Fruit fly (Drosophila melanogaster) whole organism, embryonic: Measurements from ENCODE around the gene Cyp313a1.
A peak's percentile ranks its signal among the peaks of the same experiment; 100 is the strongest.

Experiments
- Bdp1 ChIP-seq: fragments of 200-800 bp; sonication (Bioruptor generic); optimal IDR thresholded peaks from 3 replicates; lab custom pipeline; 2016; ENCODE audit warnings: missing biosample characterization, missing genetic modification characterization
- Blimp-1 ChIP-seq: fragments of 200-800 bp; sonication (Bioruptor generic); optimal IDR thresholded peaks from 3 replicates; lab custom pipeline; 2018; ENCODE audit warnings: missing biosample characterization, missing genetic modification characterization, mild to moderate bottlenecking, moderate library complexity, missing genetic modification reagents
- CG10431 ChIP-seq: fragments of 200-800 bp; sonication (Bioruptor generic); optimal IDR thresholded peaks from 3 replicates; lab custom pipeline; 2018; ENCODE audit warnings: missing biosample characterization, mild to moderate bottlenecking, missing genetic modification characterization
- CG10979 ChIP-seq: fragments of 200-800 bp; sonication (Bioruptor generic); optimal IDR thresholded peaks from 2 replicates; lab custom pipeline; 2018; ENCODE audit warnings: missing biosample characterization, mild to moderate bottlenecking, missing genetic modification characterization, moderate library complexity
- CG11504 ChIP-seq: fragments of 200-800 bp; sonication (Bioruptor generic); optimal IDR thresholded peaks from 3 replicates; lab custom pipeline; 2019; ENCODE audit warnings: missing biosample characterization, mild to moderate bottlenecking, missing genetic modification characterization, moderate library complexity
- CG13123 ChIP-seq: fragments of 200-800 bp; sonication (Bioruptor generic); optimal IDR thresholded peaks from 2 replicates; lab custom pipeline; 2016; ENCODE audit warnings: missing biosample characterization, missing genetic modification characterization
- CG14710 ChIP-seq: fragments of 200-800 bp; sonication (Bioruptor generic); optimal IDR thresholded peaks from 3 replicates; lab custom pipeline; 2019; ENCODE audit warnings: missing biosample characterization, mild to moderate bottlenecking, missing genetic modification characterization, moderate library complexity
- CG18619 ChIP-seq: fragments of 200-800 bp; sonication (Bioruptor generic); optimal IDR thresholded peaks from 3 replicates; lab custom pipeline; 2017; ENCODE audit warnings: missing biosample characterization, mild to moderate bottlenecking, missing genetic modification characterization
- CG2712 ChIP-seq: fragments of 200-800 bp; optimal IDR thresholded peaks from 3 replicates; lab custom pipeline; 2019; ENCODE audit warnings: missing biosample characterization, mild to moderate bottlenecking, missing genetic modification characterization, moderate library complexity
- CG3065 ChIP-seq: fragments of 200-800 bp; sonication (Bioruptor generic); optimal IDR thresholded peaks from 2 replicates; lab custom pipeline; 2016; ENCODE audit warnings: missing biosample characterization, missing genetic modification characterization
- CG31365 ChIP-seq: fragments of 200-800 bp; sonication (Bioruptor generic); optimal IDR thresholded peaks from 2 replicates; lab custom pipeline; 2018; ENCODE audit warnings: missing biosample characterization, mild to moderate bottlenecking, missing genetic modification characterization
- CG32532 ChIP-seq: fragments of 200-800 bp; sonication (Bioruptor generic); IDR thresholded peaks from 2 replicates; pipeline ENCODE4 v1.3.6; 2022; ENCODE audit warnings: missing biosample characterization, missing genetic modification characterization
- CG34422 ChIP-seq: fragments of 200-800 bp; sonication (Bioruptor generic); IDR thresholded peaks from 3 replicates; pipeline ENCODE4 v1.3.6; 2022; ENCODE audit warnings: missing biosample characterization, missing genetic modification characterization
- CG4328 ChIP-seq: fragments of 200-800 bp; sonication (Bioruptor generic); optimal IDR thresholded peaks from 3 replicates; lab custom pipeline; 2017; ENCODE audit warnings: missing biosample characterization, missing genetic modification reagents, missing genetic modification characterization
- CG9727 ChIP-seq: fragments of 200-800 bp; sonication (Bioruptor generic); optimal IDR thresholded peaks from 3 replicates; lab custom pipeline; 2017; ENCODE audit warnings: missing biosample characterization, mild to moderate bottlenecking, missing genetic modification characterization
- Camta ChIP-seq: fragments of 200-800 bp; sonication (Bioruptor generic); optimal IDR thresholded peaks from 2 replicates; lab custom pipeline; 2016; ENCODE audit warnings: missing biosample characterization, missing genetic modification characterization
- Dad ChIP-seq: fragments of 200-800 bp; sonication (Bioruptor generic); optimal IDR thresholded peaks from 3 replicates; lab custom pipeline; 2016; ENCODE audit warnings: missing biosample characterization, missing genetic modification characterization
- Doc2 ChIP-seq: fragments of 200-800 bp; sonication (Bioruptor generic); IDR thresholded peaks from 2 replicates; pipeline ENCODE4 v1.3.6; 2022; ENCODE audit warnings: missing biosample characterization, missing genetic modification characterization
- Drgx ChIP-seq: fragments of 200-800 bp; sonication (Bioruptor generic); IDR thresholded peaks from 2 replicates; pipeline ENCODE4 v1.3.6; 2022; ENCODE audit warnings: missing biosample characterization, missing genetic modification characterization
- E2f2 ChIP-seq: fragments of 200-800 bp; sonication (Bioruptor generic); IDR thresholded peaks from 2 replicates; pipeline ENCODE4 v1.3.6; 2022; ENCODE audit warnings: missing biosample characterization, missing genetic modification characterization
- Ets65A ChIP-seq: fragments of 200-800 bp; sonication (Bioruptor generic); peaks from one replicate; lab custom pipeline; 2016; ENCODE audit warnings: missing biosample characterization, missing genetic modification characterization
- H15 ChIP-seq: fragments of 200-800 bp; sonication (Bioruptor generic); IDR thresholded peaks from 3 replicates; pipeline ENCODE4 v1.3.6; 2022; ENCODE audit warnings: missing biosample characterization, missing genetic modification characterization
- MTF-1 ChIP-seq: fragments of 200-800 bp; sonication (Bioruptor generic); optimal IDR thresholded peaks from 2 replicates; lab custom pipeline; 2018; ENCODE audit warnings: missing biosample characterization, mild to moderate bottlenecking, missing genetic modification characterization, borderline replicate concordance
- Mrtf ChIP-seq: fragments of 200-800 bp; sonication (Bioruptor generic); IDR thresholded peaks from 3 replicates; pipeline ENCODE4 v1.3.6; 2022; ENCODE audit warnings: missing biosample characterization, missing genetic modification characterization
- Myb ChIP-seq: fragments of 200-800 bp; sonication (Bioruptor generic); optimal IDR thresholded peaks from 2 replicates; lab custom pipeline; 2016; ENCODE audit warnings: missing biosample characterization, missing genetic modification characterization
- Oaz ChIP-seq: fragments of 200-800 bp; sonication (Bioruptor generic); IDR thresholded peaks from 2 replicates; pipeline ENCODE4 v1.3.6; 2022; ENCODE audit warnings: missing biosample characterization, missing genetic modification characterization
- Oli ChIP-seq: fragments of 200-800 bp; sonication (Bioruptor generic); optimal IDR thresholded peaks from 2 replicates; lab custom pipeline; 2018; ENCODE audit warnings: missing biosample characterization, mild to moderate bottlenecking, missing genetic modification characterization, moderate library complexity
- Opbp ChIP-seq: fragments of 200-800 bp; sonication (Bioruptor generic); IDR thresholded peaks from 3 replicates; pipeline ENCODE4 v1.3.6; 2022; ENCODE audit warnings: missing biosample characterization, missing genetic modification characterization; ENCODE audit not compliant: partially characterized antibody
- Taf1 ChIP-seq: fragments of 200-800 bp; sonication (Bioruptor generic); IDR thresholded peaks from 2 replicates; pipeline ENCODE4 v1.3.6; 2022; ENCODE audit warnings: missing biosample characterization, missing genetic modification characterization
- Xrp1 ChIP-seq: fragments of 200-800 bp; sonication (Bioruptor generic); IDR thresholded peaks from 2 replicates; pipeline ENCODE4 v1.3.6; 2022; ENCODE audit warnings: missing biosample characterization, missing genetic modification characterization
- ara ChIP-seq: fragments of 200-800 bp; sonication (Bioruptor generic); IDR thresholded peaks from 2 replicates; pipeline ENCODE4 v1.3.6; 2022; ENCODE audit warnings: missing biosample characterization, missing genetic modification characterization
- bsh ChIP-seq, 2 experiments: fragments of 200-800 bp; sonication (Bioruptor generic); optimal IDR thresholded peaks; 2 replicates each; lab custom pipeline; 2017 to 2018; ENCODE audit warnings: mild to moderate bottlenecking in 2 of 2, missing biosample characterization in 2 of 2, missing genetic modification characterization in 2 of 2, moderate library complexity in 1 of 2
- cad ChIP-seq: fragments of >200 bp; optimal IDR thresholded peaks from 2 replicates; lab custom pipeline; 2017; ENCODE audit warnings: missing biosample characterization, missing genetic modification characterization
- dmrt11E ChIP-seq: fragments of 200-800 bp; sonication (Bioruptor generic); optimal IDR thresholded peaks from 3 replicates; lab custom pipeline; 2018; ENCODE audit warnings: missing biosample characterization, mild to moderate bottlenecking, missing genetic modification characterization, moderate library complexity
- fu2 ChIP-seq: fragments of 200-800 bp; sonication (Bioruptor generic); optimal IDR thresholded peaks from 2 replicates; lab custom pipeline; 2016; ENCODE audit warnings: missing biosample characterization, missing genetic modification characterization
- gfzf ChIP-seq: fragments of 200-800 bp; sonication (Bioruptor generic); optimal IDR thresholded peaks from 2 replicates; lab custom pipeline; 2016; ENCODE audit warnings: missing biosample characterization, mild to moderate bottlenecking, missing genetic modification characterization, moderate library complexity
- kah ChIP-seq: fragments of 200-800 bp; sonication (Bioruptor generic); optimal IDR thresholded peaks from 2 replicates; lab custom pipeline; 2018; ENCODE audit warnings: missing biosample characterization, mild to moderate bottlenecking, missing genetic modification characterization
- lab ChIP-seq: fragments of 200-800 bp; sonication (Bioruptor generic); optimal IDR thresholded peaks from 3 replicates; lab custom pipeline; 2017; ENCODE audit warnings: missing biosample characterization, missing genetic modification characterization, mild to moderate bottlenecking, moderate library complexity, missing genetic modification reagents
- nom ChIP-seq: fragments of 200-800 bp; sonication (Bioruptor generic); optimal IDR thresholded peaks from 2 replicates; lab custom pipeline; 2017; ENCODE audit warnings: missing biosample characterization, missing genetic modification characterization, mild to moderate bottlenecking, moderate library complexity, missing genetic modification reagents
- pros ChIP-seq: fragments of 200-800 bp; sonication (Bioruptor generic); optimal IDR thresholded peaks from 3 replicates; lab custom pipeline; 2019; ENCODE audit warnings: missing biosample characterization, mild to moderate bottlenecking, missing genetic modification characterization, moderate library complexity
- sens ChIP-seq: fragments of 200-800 bp; sonication (Bioruptor generic); peaks from one replicate; lab custom pipeline; 2016; ENCODE audit warnings: missing biosample characterization, missing genetic modification characterization
- sima ChIP-seq: fragments of 200-800 bp; sonication (Bioruptor generic); optimal IDR thresholded peaks from 2 replicates; lab custom pipeline; 2016; ENCODE audit warnings: missing biosample characterization, missing genetic modification characterization
- unpg ChIP-seq: fragments of 200-800 bp; sonication (Bioruptor generic); optimal IDR thresholded peaks from 3 replicates; lab custom pipeline; 2018; ENCODE audit warnings: missing biosample characterization, mild to moderate bottlenecking, missing genetic modification characterization, moderate library complexity
- zf30C ChIP-seq: fragments of 200-800 bp; sonication (Bioruptor generic); optimal IDR thresholded peaks from 3 replicates; lab custom pipeline; 2018; ENCODE audit warnings: missing biosample characterization, mild to moderate bottlenecking, missing genetic modification characterization

Cyp313a1 gene

dm6 chr3R:14492287-14492889, 28.5 kb upstream of the Cyp313a1 start (continued):
- no peak for TF ChIP-seq CG4328 (GFP tag; lab: Kevin White, UChicago)
- TF ChIP-seq CG3065 (GFP tag; lab: Kevin White, UChicago): no peak
- no peak for TF ChIP-seq Doc2
- TF ChIP-seq Bdp1: no peak
- TF ChIP-seq Taf1: no peak
- no peak for TF ChIP-seq gfzf (GFP tag; lab: Kevin White, UChicago)
- 0 out of 2 replicates have a peak, but pooled peaks have one; percentile 22 for TF ChIP-seq Oaz
- TF ChIP-seq CG9727 (GFP tag; lab: Kevin White, UChicago): no peak
- TF ChIP-seq MTF-1 (GFP tag; lab: Kevin White, UChicago): no peak
- TF ChIP-seq Dad (GFP tag; lab: Kevin White, UChicago): no peak
- TF ChIP-seq CG11504: peak; percentile 43
- no peak for TF ChIP-seq CG34422 (GFP tag; lab: Robert Waterston, UW)
- no peak for TF ChIP-seq Mrtf
- TF ChIP-seq Blimp-1 (GFP tag; lab: Kevin White, UChicago): peak; percentile 24
- no peak for TF ChIP-seq CG18619 (GFP tag; lab: Kevin White, UChicago)
- no peak for TF ChIP-seq fu2 (GFP tag; lab: Kevin White, UChicago)
- TF ChIP-seq unpg (GFP tag; lab: Kevin White, UChicago): peak; percentile 27
- TF ChIP-seq CG10431 (GFP tag; lab: Kevin White, UChicago): no peak
- TF ChIP-seq sima (GFP tag; lab: Kevin White, UChicago): no peak
- no peak for TF ChIP-seq Opbp (GFP tag; lab: Robert Waterston, UW)
- no peak for TF ChIP-seq lab (GFP tag; lab: Kevin White, UChicago)
- peak; percentile 13 for TF ChIP-seq dmrt11E
- no peak for TF ChIP-seq ara (GFP tag; lab: Robert Waterston, UW)
- peak; percentile 67 for TF ChIP-seq sens (GFP tag; lab: Kevin White, UChicago)
- TF ChIP-seq CG14710 (tag; lab: Kevin White, UChicago): no peak
- no peak for TF ChIP-seq pros (GFP tag; lab: Kevin White, UChicago)
- TF ChIP-seq H15: no peak
- TF ChIP-seq E2f2 (GFP tag; lab: Robert Waterston, UW): no peak
- no peak for TF ChIP-seq CG32532 (GFP tag; lab: Robert Waterston, UW)
- TF ChIP-seq CG13123 (GFP tag; lab: Kevin White, UChicago): no peak
- no peak for TF ChIP-seq cad (GFP tag; lab: Kevin White, UChicago)
- peak in 1 of 2 experiments; percentile 21 for TF ChIP-seq bsh (GFP tag; optimal IDR thresholded peaks at IDR 0.05; lab: Kevin White, UChicago)
- peak; percentile 41 for TF ChIP-seq CG2712 (tag; lab: Kevin White, UChicago)
- no peak for TF ChIP-seq CG31365 (tag; lab: Kevin White, UChicago)
- TF ChIP-seq CG10979 (tag; lab: Kevin White, UChicago): peak; percentile 29
- peak; percentile 39 for TF ChIP-seq Oli (tag; lab: Kevin White, UChicago)
- no peak for TF ChIP-seq zf30C

dm6 chr3R:14493936-14494335, 26.9 kb upstream of the Cyp313a1 start:
- TF ChIP-seq Camta (GFP tag; lab: Kevin White, UChicago): no peak
- peak; percentile 3 for TF ChIP-seq sens (GFP tag; lab: Kevin White, UChicago)

dm6 chr3R:14496385-14496784, 24.5 kb upstream of the Cyp313a1 start:
- no peak for TF ChIP-seq nom (GFP tag; lab: Kevin White, UChicago)
- TF ChIP-seq Drgx (GFP tag; lab: Robert Waterston, UW): peak; percentile 43; the same call in 1 of the 2 replicates
- peak; percentile 66 for TF ChIP-seq Ets65A
- TF ChIP-seq kah (GFP tag; lab: Kevin White, UChicago): no peak
- no peak for TF ChIP-seq Myb (GFP tag; lab: Kevin White, UChicago)
- TF ChIP-seq Xrp1 (GFP tag; lab: Robert Waterston, UW): no peak
